Worm (Caenorhabditis elegans) whole organism, L4 larva: ENCODE measurements around the gene C08B6.11.

Experiments
- aha-1 ChIP-seq: fragments of 150-350 bp; peaks from one replicate; lab custom pipeline; 2014; ENCODE audit warnings: missing biosample characterization, missing genetic modification characterization
- ama-1 ChIP-seq: fragments of 150-350 bp; optimal IDR thresholded peaks from 2 replicates; lab custom pipeline; 2014; ENCODE audit warnings: inconsistent platforms, mixed read lengths
- ceh-20 ChIP-seq: fragments of 200-800 bp; sonication (Bioruptor generic); IDR thresholded peaks from 2 replicates; pipeline ENCODE4 v1.3.6; 2022; ENCODE audit warnings: missing genetic modification reagents, missing genetic modification characterization, missing compliant biosample characterization
- ceh-28 ChIP-seq: fragments of 150-350 bp; optimal IDR thresholded peaks from 2 replicates; lab custom pipeline; 2014; ENCODE audit warnings: missing biosample characterization, missing genetic modification reagents, missing genetic modification characterization
- daf-19 ChIP-seq: fragments of 200-800 bp; sonication (Bioruptor generic); conservative IDR thresholded peaks from 2 replicates; pipeline ENCODE4 v1.3.6; 2022; ENCODE audit warnings: missing genetic modification characterization, missing compliant biosample characterization
- dmd-6 ChIP-seq: fragments of 200-800 bp; sonication (Bioruptor generic); IDR thresholded peaks from 2 replicates; pipeline ENCODE4 v1.3.6; 2022; ENCODE audit warnings: missing genetic modification reagents, missing genetic modification characterization, missing compliant biosample characterization
- jun-1 ChIP-seq: fragments of 150-350 bp; optimal IDR thresholded peaks from 2 replicates; lab custom pipeline; 2014; ENCODE audit warnings: missing biosample characterization, missing genetic modification reagents, missing genetic modification characterization
- mdl-1 ChIP-seq, 2 experiments: fragments of 150-350 bp in 1 of 2; sonication (generic microtip) in 1 of 2; optimal IDR thresholded peaks; 2 replicates each; lab custom pipeline; 2014 to 2017; ENCODE audit warnings: missing biosample characterization in 2 of 2, missing genetic modification characterization in 2 of 2
- nhr-237 ChIP-seq: sonication (generic microtip); optimal IDR thresholded peaks from 2 replicates; lab custom pipeline; 2017; ENCODE audit warnings: missing biosample characterization, missing genetic modification characterization
- nhr-42 ChIP-seq: fragments of 200-800 bp; sonication (Bioruptor generic); IDR thresholded peaks from 2 replicates; pipeline ENCODE4 v1.3.6; 2022; ENCODE audit warnings: missing genetic modification characterization, missing compliant biosample characterization
- nhr-76 ChIP-seq: fragments of 150-350 bp; optimal IDR thresholded peaks from 2 replicates; lab custom pipeline; 2014; ENCODE audit warnings: missing biosample characterization, missing genetic modification characterization
- unc-130 ChIP-seq: sonication (generic microtip); optimal IDR thresholded peaks from 2 replicates; lab custom pipeline; 2016; ENCODE audit warnings: missing genetic modification reagents, missing genetic modification characterization, missing compliant biosample characterization
- unc-62 ChIP-seq, 3 experiments: fragments of 150-350 bp in 1 of 3; sonication (generic microtip); optimal IDR thresholded peaks in 2 of 3; peaks in 1 of 3; 1 replicate in 1 of 3; 2 replicates in 2 of 3; lab custom pipeline; 2014 to 2017; ENCODE audit warnings: missing biosample characterization in 3 of 3, missing genetic modification characterization in 3 of 3, missing genetic modification reagents in 3 of 3, missing genotype in 1 of 3
- ztf-11 ChIP-seq: fragments of 150-350 bp; optimal IDR thresholded peaks from 2 replicates; lab custom pipeline; 2014; ENCODE audit warnings: missing biosample characterization, missing genetic modification characterization

DNA sequence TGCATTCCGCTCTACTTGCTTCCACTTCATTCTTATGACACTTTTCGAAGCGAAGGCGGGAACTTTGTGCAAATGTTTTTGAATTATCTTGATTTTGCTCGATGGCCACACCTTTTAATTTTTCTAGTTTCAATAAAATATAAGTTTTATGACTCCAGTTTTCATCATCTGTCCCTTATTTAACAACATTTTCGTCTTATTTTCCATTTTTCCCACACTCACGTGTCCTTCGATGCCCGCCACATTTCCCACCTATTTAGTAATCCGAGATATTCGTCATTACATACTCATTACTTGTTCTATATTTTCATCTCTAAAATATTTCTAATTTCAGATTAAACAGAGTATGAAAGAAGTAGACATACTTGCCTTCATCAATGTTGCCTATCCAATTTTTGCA lies 13.0 kb upstream of the C08B6.11 start, which contains the start of gene srd-49:
- TF ChIP-seq unc-130 = no peak
- TF ChIP-seq aha-1 = no peak
- no peak for TF ChIP-seq ceh-20 (GFP tag; lab: Robert Waterston, UW)
- no peak for TF ChIP-seq dmd-6 (GFP tag; lab: Robert Waterston, UW)
- TF ChIP-seq nhr-237 (tag; lab: Kevin White, UChicago) = no peak
- no peak for TF ChIP-seq daf-19 (GFP tag; lab: Robert Waterston, UW)
- TF ChIP-seq nhr-42 = no peak
- TF ChIP-seq ama-1 (lab: Kevin White, UChicago) = no peak
- no peak for TF ChIP-seq jun-1 (tag; lab: Kevin White, UChicago)
- no peak for TF ChIP-seq ztf-11
- no peak for TF ChIP-seq mdl-1 (tag; optimal IDR thresholded peaks at IDR 0.05; lab: Kevin White, UChicago)
- no peak for TF ChIP-seq unc-62 (GFP tag; optimal IDR thresholded peaks at IDR 0.05 in 1 of 2; lab: Kevin White, UChicago)
- no peak for TF ChIP-seq unc-62 (tag; optimal IDR thresholded peaks at IDR 0.05; lab: Kevin White, UChicago)
- no peak for TF ChIP-seq nhr-76 (tag; lab: Kevin White, UChicago)
- TF ChIP-seq ceh-28 (tag; lab: Kevin White, UChicago) = no peak
